Worm (Caenorhabditis elegans) whole organism, late embryonic: ENCODE results near the gene ZK1128.7.

Source experiments
- C08G9.2 ChIP-seq: sonication (generic microtip); optimal IDR thresholded peaks from 2 replicates; lab custom pipeline; 2016; ENCODE audit warnings: mild to moderate bottlenecking, missing genetic modification characterization, moderate library complexity, missing compliant biosample characterization
- F13H6.1 ChIP-seq: sonication (generic microtip); optimal IDR thresholded peaks from 2 replicates; lab custom pipeline; 2016; ENCODE audit warnings: missing genetic modification characterization, missing compliant biosample characterization
- K09A11.1 ChIP-seq: sonication (generic microtip); optimal IDR thresholded peaks from 2 replicates; lab custom pipeline; 2017; ENCODE audit warnings: antibody characterized with exemption, mild to moderate bottlenecking, missing genetic modification characterization, missing compliant biosample characterization; ENCODE audit not compliant: insufficient read depth
- T23F11.4 ChIP-seq: fragments of 200-800 bp; sonication (Bioruptor generic); optimal IDR thresholded peaks from 2 replicates; lab custom pipeline; 2018; ENCODE audit warnings: mild to moderate bottlenecking, missing genetic modification characterization, missing compliant biosample characterization
- ahr-1 ChIP-seq: sonication (generic microtip); optimal IDR thresholded peaks from 2 replicates; lab custom pipeline; 2016; ENCODE audit warnings: missing genetic modification characterization, missing compliant biosample characterization
- ama-1 ChIP-seq: fragments of 150-350 bp; optimal IDR thresholded peaks from 2 replicates; lab custom pipeline; 2014
- ceh-14 ChIP-seq: sonication (generic microtip); optimal IDR thresholded peaks from 2 replicates; lab custom pipeline; 2016; ENCODE audit warnings: missing genotype, missing genetic modification characterization, missing compliant biosample characterization
- ceh-19 ChIP-seq: fragments of 200-800 bp; sonication (Bioruptor generic); optimal IDR thresholded peaks from 2 replicates; lab custom pipeline; 2018; ENCODE audit warnings: mild to moderate bottlenecking, missing genetic modification characterization, missing compliant biosample characterization
- ceh-2 ChIP-seq: sonication (generic microtip); optimal IDR thresholded peaks from 2 replicates; lab custom pipeline; 2016; ENCODE audit warnings: missing genotype, missing genetic modification characterization, missing compliant biosample characterization
- ceh-22 ChIP-seq: sonication (generic microtip); optimal IDR thresholded peaks from 2 replicates; lab custom pipeline; 2017; ENCODE audit warnings: missing biosample characterization, missing genetic modification characterization
- ceh-24 ChIP-seq: sonication (generic microtip); optimal IDR thresholded peaks from 2 replicates; lab custom pipeline; 2016; ENCODE audit warnings: mild to moderate bottlenecking, missing genetic modification characterization, missing compliant biosample characterization
- ceh-30 ChIP-seq: fragments of 150-350 bp; optimal IDR thresholded peaks from 2 replicates; lab custom pipeline; 2014; ENCODE audit warnings: missing biosample characterization, missing genetic modification characterization
- ceh-31 ChIP-seq: sonication (generic microtip); optimal IDR thresholded peaks from 2 replicates; lab custom pipeline; 2016; ENCODE audit warnings: missing genetic modification characterization, missing compliant biosample characterization
- ceh-34 ChIP-seq: sonication (generic microtip); optimal IDR thresholded peaks from 2 replicates; lab custom pipeline; 2016; ENCODE audit warnings: mild to moderate bottlenecking, missing genetic modification characterization, missing compliant biosample characterization
- ceh-45 ChIP-seq: fragments of 200-800 bp; sonication (Bioruptor generic); IDR thresholded peaks from 2 replicates; pipeline ENCODE4 v1.3.6; 2022; ENCODE audit warnings: missing genetic modification reagents, missing genetic modification characterization, missing compliant biosample characterization
- ceh-48 ChIP-seq: sonication (generic microtip); optimal IDR thresholded peaks from 2 replicates; lab custom pipeline; 2016; ENCODE audit warnings: missing genetic modification characterization, inconsistent platforms, missing compliant biosample characterization
- ceh-6 ChIP-seq: fragments of 200-800 bp; sonication (Bioruptor generic); optimal IDR thresholded peaks from 2 replicates; lab custom pipeline; 2018; ENCODE audit warnings: mild to moderate bottlenecking, missing genetic modification characterization, missing compliant biosample characterization
- ceh-9 ChIP-seq: sonication (generic microtip); optimal IDR thresholded peaks from 2 replicates; lab custom pipeline; 2016; ENCODE audit warnings: mild to moderate bottlenecking, missing genetic modification characterization, inconsistent platforms, missing compliant biosample characterization
- dmd-4 ChIP-seq: sonication (generic microtip); optimal IDR thresholded peaks from 2 replicates; lab custom pipeline; 2016; ENCODE audit warnings: borderline replicate concordance, missing genetic modification characterization, missing compliant biosample characterization
- dve-1 ChIP-seq: sonication (generic microtip); optimal IDR thresholded peaks from 2 replicates; lab custom pipeline; 2017; ENCODE audit warnings: antibody characterized with exemption, mild to moderate bottlenecking, missing genetic modification characterization, missing compliant biosample characterization
- elt-2 ChIP-seq: sonication (generic microtip); optimal IDR thresholded peaks from 2 replicates; lab custom pipeline; 2016; ENCODE audit warnings: missing genetic modification reagents, missing genetic modification characterization, missing compliant biosample characterization
- elt-4 ChIP-seq: sonication (generic microtip); optimal IDR thresholded peaks from 2 replicates; lab custom pipeline; 2016; ENCODE audit warnings: missing genetic modification characterization, missing compliant biosample characterization
- ets-4 ChIP-seq: sonication (generic microtip); optimal IDR thresholded peaks from 2 replicates; lab custom pipeline; 2016; ENCODE audit warnings: missing genetic modification characterization, missing compliant biosample characterization
- eyg-1 ChIP-seq: sonication (generic microtip); optimal IDR thresholded peaks from 2 replicates; lab custom pipeline; 2016; ENCODE audit warnings: missing genotype, missing genetic modification characterization, missing compliant biosample characterization
- fkh-6 ChIP-seq: sonication (generic microtip); optimal IDR thresholded peaks from 2 replicates; lab custom pipeline; 2016; ENCODE audit warnings: missing genetic modification characterization, missing compliant biosample characterization
- hlh-13 ChIP-seq: fragments of 200-800 bp; sonication (Bioruptor generic); optimal IDR thresholded peaks from 2 replicates; lab custom pipeline; 2018; ENCODE audit warnings: mild to moderate bottlenecking, missing genetic modification characterization, missing compliant biosample characterization
- hlh-15 ChIP-seq: sonication (generic microtip); optimal IDR thresholded peaks from 2 replicates; lab custom pipeline; 2016; ENCODE audit warnings: missing genetic modification characterization, missing compliant biosample characterization
- hlh-30 ChIP-seq: sonication (generic microtip); optimal IDR thresholded peaks from 2 replicates; lab custom pipeline; 2017; ENCODE audit warnings: antibody characterized with exemption, missing genetic modification characterization, missing compliant biosample characterization; ENCODE audit not compliant: insufficient read depth
- hlh-6 ChIP-seq: sonication (generic microtip); optimal IDR thresholded peaks from 2 replicates; lab custom pipeline; 2016; ENCODE audit warnings: missing genotype, missing genetic modification characterization, missing compliant biosample characterization
- hlh-8 ChIP-seq: sonication (generic microtip); optimal IDR thresholded peaks from 2 replicates; lab custom pipeline; 2016; ENCODE audit warnings: missing genotype, missing genetic modification characterization, missing compliant biosample characterization
- lim-6 ChIP-seq: sonication (generic microtip); optimal IDR thresholded peaks from 2 replicates; lab custom pipeline; 2016; ENCODE audit warnings: missing genetic modification characterization, missing compliant biosample characterization
- lin-11 ChIP-seq: fragments of 200-800 bp; sonication (Bioruptor generic); optimal IDR thresholded peaks from 2 replicates; lab custom pipeline; 2018; ENCODE audit warnings: mild to moderate bottlenecking, missing genetic modification characterization, missing compliant biosample characterization
- madf-2 ChIP-seq: sonication (generic microtip); optimal IDR thresholded peaks from 2 replicates; lab custom pipeline; 2017; ENCODE audit warnings: missing genetic modification characterization, missing compliant biosample characterization
- mec-3 ChIP-seq: sonication (generic microtip); optimal IDR thresholded peaks from 2 replicates; lab custom pipeline; 2016; ENCODE audit warnings: borderline replicate concordance, missing genetic modification characterization, missing compliant biosample characterization
- nfya-1 ChIP-seq: sonication (generic microtip); optimal IDR thresholded peaks from 2 replicates; lab custom pipeline; 2017; ENCODE audit warnings: missing genetic modification characterization, mild to moderate bottlenecking, missing compliant biosample characterization, antibody characterized with exemption, moderate library complexity
- nhr-11 ChIP-seq: fragments of 150-350 bp; optimal IDR thresholded peaks from 2 replicates; lab custom pipeline; 2014; ENCODE audit warnings: missing biosample characterization, missing genetic modification characterization
- nhr-232 ChIP-seq: sonication (generic microtip); optimal IDR thresholded peaks from 2 replicates; lab custom pipeline; 2016; ENCODE audit warnings: missing genetic modification characterization, missing compliant biosample characterization
- npax-4 ChIP-seq: sonication (generic microtip); optimal IDR thresholded peaks from 2 replicates; lab custom pipeline; 2016; ENCODE audit warnings: missing genetic modification characterization, missing compliant biosample characterization
- odd-2 ChIP-seq: sonication (generic microtip); optimal IDR thresholded peaks from 2 replicates; lab custom pipeline; 2017; ENCODE audit warnings: antibody characterized with exemption, mild to moderate bottlenecking, missing genetic modification characterization, missing compliant biosample characterization
- pag-3 ChIP-seq: sonication (generic microtip); optimal IDR thresholded peaks from 2 replicates; lab custom pipeline; 2016; ENCODE audit warnings: missing compliant biosample characterization, missing genetic modification characterization, borderline replicate concordance
- pat-9 ChIP-seq: fragments of 200-800 bp; sonication (Bioruptor generic); optimal IDR thresholded peaks from 2 replicates; lab custom pipeline; 2018; ENCODE audit warnings: mild to moderate bottlenecking, missing genetic modification characterization, moderate library complexity, missing compliant biosample characterization
- pax-1 ChIP-seq: fragments of 150-350 bp; optimal IDR thresholded peaks from 2 replicates; lab custom pipeline; 2014; ENCODE audit warnings: missing biosample characterization, missing genetic modification characterization
- pha-2 ChIP-seq: sonication (generic microtip); optimal IDR thresholded peaks from 2 replicates; lab custom pipeline; 2017; ENCODE audit warnings: mild to moderate bottlenecking, missing genetic modification characterization, missing compliant biosample characterization
- pros-1 ChIP-seq: fragments of 150-350 bp; optimal IDR thresholded peaks from 2 replicates; lab custom pipeline; 2014; ENCODE audit warnings: missing biosample characterization, missing genetic modification reagents, missing genetic modification characterization
- ref-2 ChIP-seq: sonication (generic microtip); optimal IDR thresholded peaks from 2 replicates; lab custom pipeline; 2016; ENCODE audit warnings: missing genetic modification characterization, missing compliant biosample characterization
- rnt-1 ChIP-seq: sonication (generic microtip); optimal IDR thresholded peaks from 2 replicates; lab custom pipeline; 2016; ENCODE audit warnings: missing genetic modification characterization, missing compliant biosample characterization
- sdc-2 ChIP-seq: sonication (generic microtip); optimal IDR thresholded peaks from 2 replicates; lab custom pipeline; 2016; ENCODE audit warnings: missing genotype, missing genetic modification characterization, missing compliant biosample characterization
- sox-4 ChIP-seq: sonication (generic microtip); optimal IDR thresholded peaks from 2 replicates; lab custom pipeline; 2017; ENCODE audit warnings: mild to moderate bottlenecking, missing genetic modification characterization, inconsistent platforms, missing compliant biosample characterization
- syd-9 ChIP-seq: sonication (generic microtip); optimal IDR thresholded peaks from 2 replicates; lab custom pipeline; 2016; ENCODE audit warnings: mild to moderate bottlenecking, missing genetic modification characterization, moderate library complexity, missing compliant biosample characterization
- tbx-2 ChIP-seq: sonication (generic microtip); optimal IDR thresholded peaks from 2 replicates; lab custom pipeline; 2016; ENCODE audit warnings: missing genetic modification characterization, missing compliant biosample characterization
- tbx-7 ChIP-seq: sonication (generic microtip); optimal IDR thresholded peaks from 2 replicates; lab custom pipeline; 2016; ENCODE audit warnings: missing genotype, missing genetic modification characterization, missing compliant biosample characterization
- unc-42 ChIP-seq: sonication (generic microtip); optimal IDR thresholded peaks from 2 replicates; lab custom pipeline; 2016; ENCODE audit warnings: missing genotype, missing genetic modification characterization, missing compliant biosample characterization
- zip-5 ChIP-seq: sonication (generic microtip); optimal IDR thresholded peaks from 2 replicates; lab custom pipeline; 2016; ENCODE audit warnings: missing genetic modification characterization, missing compliant biosample characterization

ZK1128.7 gene

ce11 chrIII:10094538-10094937 lies 42.3 kb upstream of the ZK1128.7 start:
- TF ChIP-seq nhr-232 (tag; lab: Kevin White, UChicago) = peak; percentile 15
- no peak for TF ChIP-seq ceh-6
- TF ChIP-seq ceh-22 = peak; percentile 41
- TF ChIP-seq ceh-19 (GFP tag; lab: Kevin White, UChicago) = no peak
- TF ChIP-seq mec-3 (tag; lab: Kevin White, UChicago) = peak; percentile 2
- TF ChIP-seq hlh-6 (tag; lab: Kevin White, UChicago) = peak; percentile 72
- TF ChIP-seq ceh-34 (tag; lab: Kevin White, UChicago) = peak; percentile 57
- no peak for TF ChIP-seq hlh-15
- no peak for TF ChIP-seq nhr-11 (tag; lab: Kevin White, UChicago)
- peak; percentile 53 for TF ChIP-seq T23F11.4 (GFP tag; lab: Kevin White, UChicago)
- TF ChIP-seq K09A11.1 (tag; lab: Kevin White, UChicago) = no peak
- peak; percentile 2 for TF ChIP-seq ceh-2 (tag; lab: Kevin White, UChicago)
- TF ChIP-seq ceh-24 (tag; lab: Kevin White, UChicago) = no peak
- TF ChIP-seq pros-1 (tag; lab: Kevin White, UChicago) = peak; percentile 26
- no peak for TF ChIP-seq ceh-45 (GFP tag; lab: Robert Waterston, UW)
- peak; percentile 46 for TF ChIP-seq eyg-1 (tag; lab: Kevin White, UChicago)
- no peak for TF ChIP-seq npax-4 (tag; lab: Kevin White, UChicago)
- TF ChIP-seq pax-1 (tag; lab: Kevin White, UChicago) = no peak
- TF ChIP-seq nfya-1 = peak; percentile 77
- TF ChIP-seq sox-4 = peak; percentile 11
- no peak for TF ChIP-seq ceh-14 (tag; lab: Kevin White, UChicago)
- TF ChIP-seq sdc-2 = peak; percentile 40
- no peak for TF ChIP-seq elt-2
- no peak for TF ChIP-seq ceh-30 (tag; lab: Kevin White, UChicago)
- peak; percentile 20 for TF ChIP-seq ets-4 (tag; lab: Kevin White, UChicago)
- TF ChIP-seq odd-2 (tag; lab: Kevin White, UChicago) = no peak
- TF ChIP-seq hlh-13 (GFP tag; lab: Kevin White, UChicago) = no peak
- no peak for TF ChIP-seq unc-42 (tag; lab: Kevin White, UChicago)
- no peak for TF ChIP-seq elt-4
- peak; percentile 54 for TF ChIP-seq C08G9.2 (tag; lab: Kevin White, UChicago)
- TF ChIP-seq hlh-30 (tag; lab: Kevin White, UChicago) = no peak
- no peak for TF ChIP-seq lim-6 (tag; lab: Kevin White, UChicago)
- peak; percentile 25 for TF ChIP-seq madf-2 (tag; lab: Kevin White, UChicago)
- peak; percentile 57 for TF ChIP-seq F13H6.1 (tag; lab: Kevin White, UChicago)
- peak; percentile 60 for TF ChIP-seq tbx-2
- no peak for TF ChIP-seq tbx-7
- TF ChIP-seq rnt-1 (tag; lab: Kevin White, UChicago) = peak; percentile 58
- TF ChIP-seq syd-9 (tag; lab: Kevin White, UChicago) = peak; percentile 35
- no peak for TF ChIP-seq pag-3 (tag; lab: Kevin White, UChicago)
- peak; percentile 66 for TF ChIP-seq ceh-31 (tag; lab: Kevin White, UChicago)
- no peak for TF ChIP-seq lin-11 (tag; lab: Kevin White, UChicago)
- no peak for TF ChIP-seq ahr-1 (tag; lab: Kevin White, UChicago)
- TF ChIP-seq hlh-8 (tag; lab: Kevin White, UChicago) = no peak
- no peak for TF ChIP-seq ama-1
- TF ChIP-seq zip-5 = no peak
- TF ChIP-seq ref-2 (tag; lab: Kevin White, UChicago) = peak; percentile 73
- peak; percentile 15 for TF ChIP-seq ceh-48
- no peak for TF ChIP-seq dve-1 (tag; lab: Kevin White, UChicago)
- peak; percentile 59 for TF ChIP-seq pha-2 (tag; lab: Kevin White, UChicago)
- TF ChIP-seq pat-9 = no peak
- no peak for TF ChIP-seq dmd-4 (tag; lab: Kevin White, UChicago)
- no peak for TF ChIP-seq ceh-9
- TF ChIP-seq fkh-6 = peak; percentile 17
